Worm (Caenorhabditis elegans) whole organism, L1 larva: ENCODE measurements around the gene C27D6.15.

Experiments used
- C34B4.2 ChIP-seq: sonication (generic microtip); optimal IDR thresholded peaks from 2 replicates; lab custom pipeline; 2017; ENCODE audit warnings: mild to moderate bottlenecking, missing genetic modification characterization, missing compliant biosample characterization
- Y116A8C.19 ChIP-seq: sonication (generic microtip); optimal IDR thresholded peaks from 2 replicates; lab custom pipeline; 2016; ENCODE audit warnings: missing compliant biosample characterization, missing genetic modification characterization, borderline replicate concordance
- aha-1 ChIP-seq: fragments of 150-350 bp; optimal IDR thresholded peaks from 2 replicates; lab custom pipeline; 2014; ENCODE audit warnings: missing biosample characterization, missing genetic modification characterization
- ama-1 ChIP-seq: fragments of 150-350 bp; optimal IDR thresholded peaks from 2 replicates; lab custom pipeline; 2014
- blmp-1 ChIP-seq: fragments of 150-350 bp; optimal IDR thresholded peaks from 2 replicates; lab custom pipeline; 2014; ENCODE audit warnings: missing biosample characterization, missing genetic modification characterization
- ceh-8 ChIP-seq: fragments of 200-800 bp; sonication (Bioruptor generic); optimal IDR thresholded peaks from 2 replicates; lab custom pipeline; 2018; ENCODE audit warnings: mild to moderate bottlenecking, missing genetic modification characterization, moderate library complexity, missing compliant biosample characterization
- ceh-90 ChIP-seq: sonication (generic microtip); optimal IDR thresholded peaks from 2 replicates; lab custom pipeline; 2016; ENCODE audit warnings: missing genetic modification characterization, missing compliant biosample characterization
- dsc-1 ChIP-seq: sonication (generic microtip); optimal IDR thresholded peaks from 2 replicates; lab custom pipeline; 2016; ENCODE audit warnings: mild to moderate bottlenecking, missing genetic modification characterization, missing compliant biosample characterization
- egl-27 ChIP-seq, 2 experiments: fragments of 150-350 bp in 1 of 2; sonication (generic microtip); optimal IDR thresholded peaks; 3 replicates each; lab custom pipeline; 2017 to 2018; ENCODE audit warnings: missing biosample characterization in 2 of 2, missing genetic modification characterization in 2 of 2, missing genetic modification reagents in 2 of 2
- elt-2 ChIP-seq: sonication (generic microtip); optimal IDR thresholded peaks from 2 replicates; lab custom pipeline; 2016; ENCODE audit warnings: missing genetic modification characterization, mild to moderate bottlenecking, inconsistent platforms, missing compliant biosample characterization, missing genetic modification reagents
- fkh-4 ChIP-seq: sonication (generic microtip); optimal IDR thresholded peaks from 2 replicates; lab custom pipeline; 2016; ENCODE audit warnings: missing compliant biosample characterization, missing genetic modification characterization, borderline replicate concordance
- fkh-8 ChIP-seq: sonication (generic microtip); optimal IDR thresholded peaks from 2 replicates; lab custom pipeline; 2016; ENCODE audit warnings: mild to moderate bottlenecking, missing genetic modification characterization, missing compliant biosample characterization
- hlh-4 ChIP-seq: sonication (generic microtip); optimal IDR thresholded peaks from 2 replicates; lab custom pipeline; 2016; ENCODE audit warnings: mild to moderate bottlenecking, missing genetic modification characterization, missing compliant biosample characterization
- irx-1 ChIP-seq: sonication (generic microtip); optimal IDR thresholded peaks from 2 replicates; lab custom pipeline; 2016; ENCODE audit warnings: missing genetic modification characterization, missing compliant biosample characterization
- isw-1 ChIP-seq: fragments of 200-800 bp; sonication (Bioruptor generic); IDR thresholded peaks from 2 replicates; pipeline ENCODE4 v1.3.6; 2022; ENCODE audit warnings: missing genetic modification characterization, missing compliant biosample characterization
- lin-14 ChIP-seq: fragments of 200-800 bp; sonication (Bioruptor generic); optimal IDR thresholded peaks from 2 replicates; lab custom pipeline; 2018; ENCODE audit warnings: mild to moderate bottlenecking, missing genetic modification characterization, moderate library complexity, missing compliant biosample characterization
- lin-39 ChIP-seq: fragments of 150-350 bp; optimal IDR thresholded peaks from 2 replicates; lab custom pipeline; 2014; ENCODE audit warnings: missing biosample characterization, missing genetic modification reagents, missing genetic modification characterization
- lir-3 ChIP-seq: sonication (generic microtip); optimal IDR thresholded peaks from 2 replicates; lab custom pipeline; 2016; ENCODE audit warnings: mild to moderate bottlenecking, missing genetic modification characterization, moderate library complexity, missing compliant biosample characterization; ENCODE audit not compliant: poor library complexity
- lsy-2 ChIP-seq, 2 experiments: fragments of 150-350 bp; optimal IDR thresholded peaks; 2 replicates each; lab custom pipeline; 2014; ENCODE audit warnings: missing biosample characterization in 2 of 2, missing genetic modification characterization in 2 of 2
- mdl-1 ChIP-seq, 2 experiments: fragments of 150-350 bp; optimal IDR thresholded peaks; 2 replicates each; lab custom pipeline; 2014 to 2017; ENCODE audit warnings: missing biosample characterization in 2 of 2, missing genetic modification characterization in 2 of 2, inconsistent platforms in 1 of 2
- mep-1 ChIP-seq: fragments of 150-350 bp; optimal IDR thresholded peaks from 2 replicates; lab custom pipeline; 2014; ENCODE audit warnings: missing biosample characterization, missing genetic modification characterization
- nhr-12 ChIP-seq: sonication (generic microtip); optimal IDR thresholded peaks from 2 replicates; lab custom pipeline; 2017; ENCODE audit warnings: missing biosample characterization, missing genetic modification characterization
- nhr-20 ChIP-seq: sonication (generic microtip); optimal IDR thresholded peaks from 2 replicates; lab custom pipeline; 2016; ENCODE audit warnings: mild to moderate bottlenecking, missing genetic modification characterization, missing compliant biosample characterization
- nhr-237 ChIP-seq: fragments of 150-350 bp; optimal IDR thresholded peaks from 2 replicates; lab custom pipeline; 2014; ENCODE audit warnings: missing biosample characterization, missing genetic modification characterization
- nhr-47 ChIP-seq: sonication (generic microtip); optimal IDR thresholded peaks from 2 replicates; lab custom pipeline; 2016; ENCODE audit warnings: mild to moderate bottlenecking, missing genetic modification characterization, moderate library complexity, missing compliant biosample characterization
- nhr-76 ChIP-seq: sonication (generic microtip); optimal IDR thresholded peaks from 2 replicates; lab custom pipeline; 2017; ENCODE audit warnings: missing biosample characterization, missing genetic modification characterization
- nhr-84 ChIP-seq: sonication (generic microtip); optimal IDR thresholded peaks from 2 replicates; lab custom pipeline; 2017; ENCODE audit warnings: missing biosample characterization, missing genetic modification characterization
- rnt-1 ChIP-seq: sonication (generic microtip); optimal IDR thresholded peaks from 2 replicates; lab custom pipeline; 2016; ENCODE audit warnings: mild to moderate bottlenecking, missing genetic modification characterization, moderate library complexity, missing compliant biosample characterization
- snpc-4 ChIP-seq: fragments of 150-350 bp; optimal IDR thresholded peaks from 2 replicates; lab custom pipeline; 2014; ENCODE audit warnings: missing biosample characterization, missing genetic modification characterization
- sptf-1 ChIP-seq: fragments of 150-350 bp; optimal IDR thresholded peaks from 2 replicates; lab custom pipeline; 2014; ENCODE audit warnings: missing biosample characterization, missing genetic modification characterization
- sup-37 ChIP-seq: fragments of 200-800 bp; sonication (Bioruptor generic); optimal IDR thresholded peaks from 2 replicates; lab custom pipeline; 2018; ENCODE audit warnings: mild to moderate bottlenecking, missing genetic modification characterization, missing compliant biosample characterization
- swsn-7 ChIP-seq: sonication (generic microtip); optimal IDR thresholded peaks from 2 replicates; lab custom pipeline; 2016; ENCODE audit warnings: missing genetic modification characterization, missing compliant biosample characterization
- tbx-2 ChIP-seq: sonication (generic microtip); optimal IDR thresholded peaks from 2 replicates; lab custom pipeline; 2016; ENCODE audit warnings: missing genetic modification characterization, missing compliant biosample characterization
- tlp-1 ChIP-seq: fragments of 150-350 bp; optimal IDR thresholded peaks from 2 replicates; lab custom pipeline; 2014; ENCODE audit warnings: missing biosample characterization, missing genetic modification characterization
- ztf-11 ChIP-seq, 2 experiments: sonication (generic microtip); optimal IDR thresholded peaks; 2 replicates each; lab custom pipeline; 2016 to 2017; ENCODE audit warnings: missing genetic modification characterization in 2 of 2, missing biosample characterization in 1 of 2, missing compliant biosample characterization in 1 of 2

C27D6.15 gene

DNA sequence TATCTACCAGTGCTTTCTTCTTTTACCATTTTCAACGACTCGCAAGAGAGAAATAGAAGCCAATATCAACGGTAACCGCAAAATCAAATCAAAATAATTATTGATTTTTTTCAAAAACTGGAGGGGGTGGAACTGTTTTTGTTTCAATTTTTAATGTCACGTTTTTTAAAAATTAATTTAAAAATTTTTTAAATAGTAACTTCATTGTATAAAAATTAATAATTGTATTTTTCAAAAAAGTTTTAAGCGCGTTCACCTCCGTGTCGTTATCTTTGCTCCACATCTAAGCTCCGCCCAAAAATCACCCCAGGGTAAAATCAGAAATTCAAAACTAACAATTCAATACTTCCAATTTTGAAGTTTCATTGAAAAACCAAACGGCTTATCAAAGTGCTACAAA, 10.6 kb upstream of the C27D6.15 start, which contains the start of gene C27D6.11 (continued):
- TF ChIP-seq ama-1 (lab: Kevin White, UChicago) = no peak

DNA sequence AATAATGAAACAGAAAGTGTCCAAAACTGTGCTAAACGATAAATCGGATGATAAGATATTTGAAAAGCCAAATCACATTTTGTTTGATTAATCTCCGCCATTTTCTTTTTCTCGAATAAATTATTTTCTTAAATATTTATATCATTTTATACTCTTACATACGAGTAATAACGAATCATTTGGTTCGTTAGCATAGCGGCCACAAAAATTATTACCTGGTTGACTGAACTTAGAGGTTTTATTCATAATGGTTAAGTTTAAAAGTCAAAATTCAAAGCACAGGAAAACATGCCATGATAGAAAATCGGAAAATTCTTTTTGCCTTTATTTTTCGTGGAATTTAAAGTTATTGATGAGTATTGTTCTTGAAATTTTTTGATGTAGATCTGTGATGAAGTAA, 8.4 kb upstream of the C27D6.15 start, which contains the start of gene srb-5:
srb-5 (minus strand) TSS at position 101 of the 400 bp plus-strand sequence.
- no peak for TF ChIP-seq sup-37
- TF ChIP-seq, all 84 proteins: peak for 0

DNA sequence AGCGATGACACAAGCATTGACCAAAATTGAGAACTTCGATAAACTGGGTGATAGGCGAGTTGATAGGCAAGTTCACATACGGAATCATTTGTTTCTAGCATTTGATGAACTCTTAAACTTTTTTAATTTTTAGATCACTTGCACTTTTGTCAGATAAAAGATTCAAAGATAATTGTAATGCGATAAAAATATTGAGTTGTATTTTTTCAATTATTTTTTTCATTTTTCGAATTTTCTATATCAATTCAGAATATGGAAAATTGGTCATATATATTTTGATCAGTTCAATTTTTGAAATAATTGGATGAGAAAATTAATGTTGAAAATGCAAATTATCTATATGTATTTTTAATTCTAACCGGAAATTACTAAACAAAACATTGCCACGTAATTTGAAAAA, 5.0 kb upstream of the C27D6.15 start, which contains the start of gene srb-3:
srb-3 (minus strand) TSS at position 101 of the 400 bp plus-strand sequence.
- TF ChIP-seq lsy-2 (tag; optimal IDR thresholded peaks at IDR 0.05; lab: Kevin White, UChicago) (no peak), fkh-4 (tag; lab: Kevin White, UChicago) (no peak), nhr-84 (no peak), elt-2 (tag; lab: Kevin White, UChicago) (no peak), nhr-76 (tag; lab: Kevin White, UChicago) (no peak), ztf-11 (tag; optimal IDR thresholded peaks at IDR 0.05; lab: Kevin White, UChicago) (no peak), fkh-8 (tag; lab: Kevin White, UChicago) (no peak), nhr-237 (tag; lab: Kevin White, UChicago) (no peak), ceh-90 (no peak), tbx-2 (tag; lab: Kevin White, UChicago) (no peak), irx-1 (tag; lab: Kevin White, UChicago) (no peak), lir-3 (tag; lab: Kevin White, UChicago) (no peak), swsn-7 (tag; lab: Kevin White, UChicago) (no peak)

DNA sequence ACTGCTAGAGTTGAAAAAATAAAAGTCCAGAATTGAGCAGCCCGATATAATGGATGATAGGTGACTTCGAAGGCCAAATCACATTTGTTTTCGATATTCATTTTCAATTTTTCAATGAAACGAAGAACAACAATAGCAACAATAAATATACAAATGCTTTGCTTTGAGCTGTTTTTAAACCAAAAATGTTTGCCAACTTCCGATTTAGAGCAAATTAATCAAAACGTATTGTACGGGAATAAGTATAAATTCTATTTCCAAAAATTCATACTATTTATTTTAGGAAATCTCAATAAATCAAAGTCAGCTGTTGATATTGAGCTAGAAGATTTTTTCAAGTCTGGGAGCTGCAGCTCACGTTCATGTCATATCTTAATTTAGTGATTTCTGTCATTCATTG, 778 bp upstream of the C27D6.15 start, which contains the start of gene srb-1:
srb-1 (minus strand) TSS at position 101 of the 400 bp plus-strand sequence.
- TF ChIP-seq ceh-8 (GFP tag; lab: Kevin White, UChicago) (no peak), hlh-4 (tag; lab: Kevin White, UChicago) (no peak), rnt-1 (tag; lab: Kevin White, UChicago) (no peak), mdl-1 (tag; optimal IDR thresholded peaks at IDR 0.05; lab: Kevin White, UChicago) (no peak), aha-1 (tag; lab: Kevin White, UChicago) (no peak), nhr-12 (tag; lab: Kevin White, UChicago) (no peak), lir-3 (tag; lab: Kevin White, UChicago) (no peak), C34B4.2 (tag; lab: Kevin White, UChicago) (no peak), irx-1 (tag; lab: Kevin White, UChicago) (no peak), mep-1 (tag; lab: Kevin White, UChicago) (no peak)

DNA sequence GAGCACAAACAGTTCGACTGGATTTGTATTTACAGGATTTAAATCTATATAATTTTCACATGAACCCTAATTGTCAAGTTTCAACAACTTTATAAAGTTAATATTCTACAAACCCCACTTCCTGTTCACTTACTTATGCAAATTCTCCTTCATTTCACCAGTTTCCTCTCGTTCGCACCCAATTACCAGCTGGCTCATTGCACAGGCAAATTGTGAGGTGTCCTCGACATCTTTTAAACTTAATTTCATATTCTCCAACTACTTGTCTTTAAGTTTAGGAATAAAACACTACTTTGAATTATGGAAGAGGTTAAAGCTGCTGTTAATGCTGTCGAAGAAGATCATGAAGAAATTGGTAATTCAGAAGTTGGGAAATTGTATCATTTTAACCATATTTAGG, 741 bp downstream of the C27D6.15 start, which contains the start of gene C27D6.1:
C27D6.1 (plus strand) TSS at position 301 of the 400 bp plus-strand sequence.
- no peak for TF ChIP-seq dsc-1
- no peak for TF ChIP-seq sptf-1 (tag; lab: Kevin White, UChicago)
- no peak for TF ChIP-seq tlp-1 (tag; lab: Kevin White, UChicago)
- TF ChIP-seq egl-27 (tag; optimal IDR thresholded peaks at IDR 0.05; lab: Kevin White, UChicago) = no peak
- TF ChIP-seq lin-14 (GFP tag; lab: Kevin White, UChicago) = no peak
- TF ChIP-seq nhr-47 (tag; lab: Kevin White, UChicago) = no peak
- TF ChIP-seq snpc-4 (tag; lab: Kevin White, UChicago) = no peak
- TF ChIP-seq nhr-20 (tag; lab: Kevin White, UChicago) = no peak
- no peak for TF ChIP-seq lir-3 (tag; lab: Kevin White, UChicago)
- no peak for TF ChIP-seq isw-1
- TF ChIP-seq mep-1 (tag; lab: Kevin White, UChicago) = no peak

DNA sequence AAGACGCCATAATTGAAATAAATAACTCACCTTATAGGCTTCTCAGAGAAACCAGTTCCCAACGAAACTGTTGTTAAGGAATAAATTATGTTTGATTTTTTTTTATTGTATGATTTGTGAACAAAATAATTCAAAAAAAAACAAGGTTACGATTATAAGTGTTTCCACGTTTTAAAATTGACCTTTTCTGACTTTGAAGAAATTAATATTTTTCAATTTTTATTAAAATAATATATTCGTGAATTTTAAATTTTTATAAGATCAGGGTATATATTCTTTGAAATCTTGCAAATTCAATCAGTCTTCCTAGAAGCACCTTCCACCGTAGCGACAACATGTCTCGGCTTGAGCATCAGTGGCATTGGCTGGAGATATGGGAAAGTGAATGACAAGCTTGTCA, 2.7 kb downstream of the C27D6.15 start, which contains the start of gene C27D6.3:
C27D6.3 (minus strand) TSS at position 101 of the 400 bp plus-strand sequence.
- no peak for TF ChIP-seq ztf-11 (tag; optimal IDR thresholded peaks at IDR 0.05; lab: Kevin White, UChicago)
- no peak for TF ChIP-seq lin-39
- TF ChIP-seq blmp-1 (tag; lab: Kevin White, UChicago) = no peak
- no peak for TF ChIP-seq sptf-1 (tag; lab: Kevin White, UChicago)
- TF ChIP-seq ceh-8 (GFP tag; lab: Kevin White, UChicago) = no peak
- no peak for TF ChIP-seq Y116A8C.19 (tag; lab: Kevin White, UChicago)
